Fruit fly (Drosophila melanogaster): ENCODE data around the gene CG11523.

Gene CG11523

dm6 chr3L:22277186-22277585 is 10.7 kb upstream of the CG11523 start (continued):
- no peak for TF ChIP-seq ftz-f1 (GFP tag; optimal IDR thresholded peaks at IDR 0.05)
- TF ChIP-seq tgo (GFP tag; IDR thresholded peaks at IDR 0.05) = peak; percentile 66
- no peak; the same call in 1 of the 2 replicates for TF ChIP-seq CG11085 (GFP tag; IDR thresholded peaks at IDR 0.05)
- TF ChIP-seq so (GFP tag; IDR thresholded peaks at IDR 0.05) = no peak
- no peak for TF ChIP-seq CG2678 (tag; optimal IDR thresholded peaks at IDR 0.05)
- peak; percentile 44; the same call in 1 of the 2 replicates for TF ChIP-seq seq (GFP tag; IDR thresholded peaks at IDR 0.05)
- TF ChIP-seq MTF-1 (GFP tag; optimal IDR thresholded peaks at IDR 0.05; ENCODE audit: borderline replicate concordance) = no peak
- TF ChIP-seq vvl (GFP tag; IDR thresholded peaks at IDR 0.05) = peak; percentile 55
- TF ChIP-seq CG10462 (GFP tag; optimal IDR thresholded peaks at IDR 0.05) = no peak
- TF ChIP-seq CG10654 (GFP tag; optimal IDR thresholded peaks at IDR 0.05) = no peak
- no peak for TF ChIP-seq Bdp1 (GFP tag; optimal IDR thresholded peaks at IDR 0.05)
- TF ChIP-seq CG12391 (tag; optimal IDR thresholded peaks at IDR 0.05) = no peak
- TF ChIP-seq BEAF-32 (GFP tag; optimal IDR thresholded peaks at IDR 0.05) = no peak
- TF ChIP-seq CG15011 (GFP tag; optimal IDR thresholded peaks at IDR 0.05) = no peak
- TF ChIP-seq Atf3 (GFP tag; optimal IDR thresholded peaks at IDR 0.05) = no peak
- TF ChIP-seq pnt (GFP tag; optimal IDR thresholded peaks at IDR 0.05) = peak; percentile 40
- TF ChIP-seq nau (GFP tag; optimal IDR thresholded peaks at IDR 0.05) = no peak
- no peak for TF ChIP-seq ATbp (GFP tag; optimal IDR thresholded peaks at IDR 0.05)
- TF ChIP-seq CG12236 (GFP tag; optimal IDR thresholded peaks at IDR 0.05) = no peak
- TF ChIP-seq CoRest (tag; optimal IDR thresholded peaks at IDR 0.05) = no peak
- TF ChIP-seq crc (GFP tag; optimal IDR thresholded peaks at IDR 0.05) = no peak
- peak; percentile 0 for TF ChIP-seq CG1529 (GFP tag; optimal IDR thresholded peaks at IDR 0.05)
- no peak for TF ChIP-seq cad (GFP tag; optimal IDR thresholded peaks at IDR 0.05)
- peak; percentile 39 for TF ChIP-seq fu2 (GFP tag; optimal IDR thresholded peaks at IDR 0.05)
- TF ChIP-seq MBD-R2 (GFP tag; IDR thresholded peaks at IDR 0.05) = no peak
- TF ChIP-seq CG14050 (GFP tag; IDR thresholded peaks at IDR 0.05) = peak; percentile 53; the same call in 1 of the 3 replicates
- TF ChIP-seq CG11696 (GFP tag; IDR thresholded peaks at IDR 0.05) = no peak
- no peak for TF ChIP-seq ap (GFP tag; IDR thresholded peaks at IDR 0.05)
- TF ChIP-seq abd-A (tag; optimal IDR thresholded peaks at IDR 0.05) = no peak
- TF ChIP-seq ssp (GFP tag; IDR thresholded peaks at IDR 0.05) = peak; percentile 5; the same call in 1 of the 2 replicates
- no peak for TF ChIP-seq CkIIα-i1 (GFP tag; IDR thresholded peaks at IDR 0.05)
- TF ChIP-seq repo (GFP tag; optimal IDR thresholded peaks at IDR 0.05) = no peak
- TF ChIP-seq CG10979 (tag; optimal IDR thresholded peaks at IDR 0.05) = peak; percentile 54
- no peak for TF ChIP-seq gem (tag; optimal IDR thresholded peaks at IDR 0.05)
- 0 out of 2 replicates have a peak, but pooled peaks have one; percentile 45 for TF ChIP-seq Xrp1 (GFP tag; IDR thresholded peaks at IDR 0.05)
- TF ChIP-seq fd102C (GFP tag; optimal IDR thresholded peaks at IDR 0.05) = no peak
- TF ChIP-seq CG10274 (GFP tag; optimal IDR thresholded peaks at IDR 0.05) = no peak
- no peak for TF ChIP-seq nerfin-2 (GFP tag; IDR thresholded peaks at IDR 0.05; ENCODE audit: partially characterized antibody)
- TF ChIP-seq CG2712 (tag; optimal IDR thresholded peaks at IDR 0.05) = no peak
- peak; percentile 61 for TF ChIP-seq bcd (GFP tag; optimal IDR thresholded peaks at IDR 0.05)
- TF ChIP-seq CG8281 (tag; optimal IDR thresholded peaks at IDR 0.05) = peak; percentile 28
- no peak for TF ChIP-seq CG5953 (GFP tag; IDR thresholded peaks at IDR 0.05)
- TF ChIP-seq Sry-β (GFP tag; optimal IDR thresholded peaks at IDR 0.05) = no peak
- TF ChIP-seq klu (GFP tag; IDR thresholded peaks at IDR 0.05) = peak; percentile 67; the same call in 1 of the 2 replicates
- TF ChIP-seq D19B (GFP tag; optimal IDR thresholded peaks at IDR 0.05) = no peak
- no peak for TF ChIP-seq Nf-YB (GFP tag; optimal IDR thresholded peaks at IDR 0.05)
- TF ChIP-seq cwo (GFP tag; optimal IDR thresholded peaks at IDR 0.05) = no peak
- TF ChIP-seq bowl (GFP tag; IDR thresholded peaks at IDR 0.05) = no peak
- TF ChIP-seq wor (GFP tag; IDR thresholded peaks at IDR 0.05) = peak; percentile 40; the same call in 1 of the 2 replicates
- peak; percentile 50; the same call in 1 of the 3 replicates for TF ChIP-seq CG11093 (GFP tag; IDR thresholded peaks at IDR 0.05)
- peak; percentile 56 for TF ChIP-seq fd96Cb (tag; optimal IDR thresholded peaks at IDR 0.05)

Data from whole organism, embryonic.